Worm (Caenorhabditis elegans): ENCODE data around the gene sru-6.

The sru-6 gene

DNA sequence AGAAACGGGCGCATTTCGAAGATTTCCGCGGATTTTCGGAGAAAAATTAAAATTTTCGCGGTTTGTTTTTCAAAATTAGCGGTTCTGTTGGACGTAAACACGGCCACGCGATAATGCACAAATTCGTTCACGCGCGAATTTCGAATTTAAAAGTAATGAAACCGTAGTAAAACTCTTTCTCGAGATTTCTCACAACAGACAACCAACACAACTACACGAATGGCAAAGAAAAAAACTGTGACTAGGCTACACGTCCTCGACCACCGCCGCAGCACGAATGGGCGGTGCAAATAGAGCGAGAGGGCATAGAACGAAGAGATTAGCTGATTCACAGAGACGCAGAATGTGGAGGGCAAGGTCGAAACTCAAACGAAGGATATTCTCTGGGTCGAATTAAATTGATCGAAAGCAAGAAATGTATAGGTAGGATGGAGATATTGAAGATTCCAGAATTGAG is 49.5 kb upstream of the sru-6 start, which contains the start of gene idh-1 (continued):
- TF ChIP-seq sptf-2 (GFP tag; optimal IDR thresholded peaks at IDR 0.05) (no peak), ztf-26 (tag; optimal IDR thresholded peaks at IDR 0.05) (no peak), tlf-1 (GFP tag; optimal IDR thresholded peaks at IDR 0.05) (peak; percentile 75), K11D2.4 (GFP tag; IDR thresholded peaks at IDR 0.05) (no peak), ztf-28 (GFP tag; IDR thresholded peaks at IDR 0.05) (no peak), F10E7.11 (tag; optimal IDR thresholded peaks at IDR 0.05) (no peak), lin-40 (tag; optimal IDR thresholded peaks at IDR 0.05) (no peak), mel-28 (tag; optimal IDR thresholded peaks at IDR 0.05; ENCODE audit: borderline replicate concordance) (no peak), ztf-25 (GFP tag; IDR thresholded peaks at IDR 0.05) (no peak), rpc-1 (optimal IDR thresholded peaks at IDR 0.05) (no peak), rpc-1 (tag; optimal IDR thresholded peaks at IDR 0.05) (no peak), ztf-22 (GFP tag; optimal IDR thresholded peaks at IDR 0.05) (no peak), Y79H2A.3 (GFP tag; conservative IDR thresholded peaks at IDR 0.05) (no peak), dpff-1 (tag; optimal IDR thresholded peaks at IDR 0.05) (no peak), F22D6.2 (tag; optimal IDR thresholded peaks at IDR 0.05) (no peak), F37B4.10 (GFP tag; IDR thresholded peaks at IDR 0.05) (no peak), ceh-40 (GFP tag; IDR thresholded peaks at IDR 0.05) (no peak), nhr-90 (tag; optimal IDR thresholded peaks at IDR 0.05) (no peak), rec-8 (tag; optimal IDR thresholded peaks at IDR 0.05) (no peak), akir-1 (GFP tag; optimal IDR thresholded peaks at IDR 0.05) (no peak), lsl-1 (GFP tag; optimal IDR thresholded peaks at IDR 0.05) (peak; percentile 74), bed-1 (GFP tag; IDR thresholded peaks at IDR 0.05) (no peak), madf-10 (tag; optimal IDR thresholded peaks at IDR 0.05) (no peak), Y95B8A.8 (GFP tag; IDR thresholded peaks at IDR 0.05) (peak; percentile 36; the same call in 1 of the 2 replicates), die-1 (tag; optimal IDR thresholded peaks at IDR 0.05) (no peak), snpc-4 (GFP tag; optimal IDR thresholded peaks at IDR 0.05) (no peak), snpc-4 (tag; optimal IDR thresholded peaks at IDR 0.05) (peak; percentile 14 to 79 (median 38)), F57A8.1 (GFP tag; optimal IDR thresholded peaks at IDR 0.05) (no peak), B0019.2 (GFP tag; conservative IDR thresholded peaks at IDR 0.05) (peak; percentile 66; the same call in 1 of the 2 replicates), sea-2 (GFP tag; IDR thresholded peaks at IDR 0.05) (no peak), B0261.1 (tag; optimal IDR thresholded peaks at IDR 0.05) (no peak), ceh-100 (GFP tag; IDR thresholded peaks at IDR 0.05) (peak; percentile 19; the same call in 1 of the 2 replicates), athp-1 (tag; optimal IDR thresholded peaks at IDR 0.05) (no peak), zim-3 (tag; optimal IDR thresholded peaks at IDR 0.05) (peak; percentile 42), F23B12.7 (tag; optimal IDR thresholded peaks at IDR 0.05; ENCODE audit: insufficient read depth) (peak; percentile 9), efl-1 (GFP tag; optimal IDR thresholded peaks at IDR 0.05) (peak; percentile 95), ccch-3 (GFP tag; optimal IDR thresholded peaks at IDR 0.05) (no peak), snpc-1.3 (tag; optimal IDR thresholded peaks at IDR 0.05; ENCODE audit: insufficient read depth) (peak; percentile 61), zfh-2 (GFP tag; conservative IDR thresholded peaks at IDR 0.05) (peak; percentile 62; the same call in 1 of the 2 replicates), D2030.7 (GFP tag; IDR thresholded peaks at IDR 0.05) (peak; percentile 87), attf-5 (GFP tag; optimal IDR thresholded peaks at IDR 0.05) (peak; percentile 38), B0336.3 (GFP tag; IDR thresholded peaks at IDR 0.05) (peak; percentile 71), F55B11.4 (tag; optimal IDR thresholded peaks at IDR 0.05; ENCODE audit: borderline replicate concordance, insufficient read depth) (no peak), snpc-1.1 (tag; optimal IDR thresholded peaks at IDR 0.05; ENCODE audit: insufficient read depth) (peak; percentile 68), lin-26 (GFP tag; IDR thresholded peaks at IDR 0.05) (no peak), gei-17 (GFP tag; optimal IDR thresholded peaks at IDR 0.05) (no peak), cebp-2 (GFP tag; IDR thresholded peaks at IDR 0.05) (no peak), lin-35 (GFP tag; optimal IDR thresholded peaks at IDR 0.05) (peak; percentile 0 to 72 (median 30)), attf-3 (GFP tag; conservative IDR thresholded peaks at IDR 0.05) (no peak)

Data from whole organism, young adult.